Worm (Caenorhabditis elegans): ENCODE data around the gene ZK938.1.

DNA sequence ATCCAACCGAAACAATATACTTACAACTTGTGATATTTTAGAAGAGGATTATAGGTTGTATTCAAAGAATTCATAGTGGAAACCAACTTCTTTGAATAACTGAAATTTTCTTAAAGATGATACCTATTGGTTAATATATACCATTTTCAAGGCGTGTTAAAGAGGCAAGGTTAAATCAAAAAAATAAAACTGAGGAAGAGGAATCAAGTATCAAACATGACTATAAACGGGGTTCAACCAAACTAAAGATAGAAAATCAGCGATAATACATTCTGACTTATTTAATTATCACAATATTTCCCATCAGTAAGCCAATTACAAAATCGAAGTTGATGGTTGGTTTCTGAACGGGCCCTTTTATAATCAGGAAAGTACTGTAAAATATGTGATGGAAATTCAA lies 32.2 kb downstream of the ZK938.1 start, which contains the start of gene chil-3:
- TF ChIP-seq pqm-1 (tag; optimal IDR thresholded peaks at IDR 0.05) (no peak), lin-39 (tag; optimal IDR thresholded peaks at IDR 0.05) (no peak), ama-1 (optimal IDR thresholded peaks at IDR 0.05) (no peak), fkh-10 (GFP tag; optimal IDR thresholded peaks at IDR 0.05) (no peak), nhr-11 (tag; optimal IDR thresholded peaks at IDR 0.05) (no peak), unc-62 (GFP tag; optimal IDR thresholded peaks at IDR 0.05) (no peak), fkh-8 (tag; optimal IDR thresholded peaks at IDR 0.05) (no peak), irx-1 (tag; optimal IDR thresholded peaks at IDR 0.05) (no peak), ceh-63 (GFP tag; optimal IDR thresholded peaks at IDR 0.05) (no peak), lsy-2 (tag; optimal IDR thresholded peaks at IDR 0.05) (no peak), mab-9 (GFP tag; IDR thresholded peaks at IDR 0.05) (no peak), blmp-1 (tag; optimal IDR thresholded peaks at IDR 0.05) (no peak), sox-4 (tag; optimal IDR thresholded peaks at IDR 0.05) (no peak), mep-1 (tag; optimal IDR thresholded peaks at IDR 0.05) (no peak)
